Worm (Caenorhabditis elegans): ENCODE data around the gene F13B6.1.

ce11 chrIV:7499302-7499701 is 43.0 kb downstream of the F13B6.1 start:
- TF ChIP-seq F39B2.1 (GFP tag; IDR thresholded peaks at IDR 0.05): no peak
- TF ChIP-seq xnd-1 (tag; optimal IDR thresholded peaks at IDR 0.05): no peak
- TF ChIP-seq lin-35 (GFP tag; optimal IDR thresholded peaks at IDR 0.05): no peak
- no peak for TF ChIP-seq hrde-1 (tag; optimal IDR thresholded peaks at IDR 0.05; ENCODE audit: borderline replicate concordance)
- peak; percentile 91 for TF ChIP-seq lin-26 (GFP tag; IDR thresholded peaks at IDR 0.05)
- no peak for TF ChIP-seq C17E4.6 (GFP tag; IDR thresholded peaks at IDR 0.05)
- no peak for TF ChIP-seq unc-62 (GFP tag; optimal IDR thresholded peaks at IDR 0.05)

All from whole organism, young adult.